Worm (Caenorhabditis elegans) whole organism, L3 larva: ENCODE data around the gene R06B10.7.
A peak's percentile ranks its signal among the peaks of the same experiment; 100 is the strongest.

Experiments
- R02D3.7 ChIP-seq: fragments of 150-350 bp; optimal IDR thresholded peaks from 2 replicates; lab custom pipeline; 2014; ENCODE audit warnings: missing biosample characterization, missing genetic modification characterization
- ZK546.5 ChIP-seq: sonication (generic microtip); optimal IDR thresholded peaks from 2 replicates; lab custom pipeline; 2017; ENCODE audit warnings: missing biosample characterization, missing genetic modification characterization
- ama-1 ChIP-seq: fragments of 150-350 bp; optimal IDR thresholded peaks from 2 replicates; lab custom pipeline; 2018
- ceh-28 ChIP-seq: fragments of 150-350 bp; optimal IDR thresholded peaks from 2 replicates; lab custom pipeline; 2014; ENCODE audit warnings: missing biosample characterization, missing genetic modification reagents, missing genetic modification characterization
- ceh-82 ChIP-seq: fragments of 150-350 bp; optimal IDR thresholded peaks from 2 replicates; lab custom pipeline; 2014; ENCODE audit warnings: missing biosample characterization, missing genetic modification characterization
- ceh-9 ChIP-seq: sonication (generic microtip); optimal IDR thresholded peaks from 2 replicates; lab custom pipeline; 2018; ENCODE audit warnings: missing biosample characterization, missing genetic modification characterization
- daf-12 ChIP-seq: fragments of 150-350 bp; optimal IDR thresholded peaks from 2 replicates; lab custom pipeline; 2014; ENCODE audit warnings: missing biosample characterization, missing genetic modification reagents, missing genetic modification characterization
- elt-1 ChIP-seq: fragments of 150-350 bp; optimal IDR thresholded peaks from 2 replicates; lab custom pipeline; 2014; ENCODE audit warnings: missing biosample characterization, missing genetic modification characterization
- elt-2 ChIP-seq: sonication (generic microtip); optimal IDR thresholded peaks from 2 replicates; lab custom pipeline; 2016; ENCODE audit warnings: missing genetic modification reagents, mild to moderate bottlenecking, missing genetic modification characterization, missing compliant biosample characterization
- elt-3 ChIP-seq, 3 experiments: fragments of 150-350 bp in 1 of 3; sonication (generic microtip) in 2 of 3; optimal IDR thresholded peaks; 2 replicates in 2 of 3; 4 replicates in 1 of 3; lab custom pipeline; 2014 to 2017; ENCODE audit warnings: missing biosample characterization in 3 of 3, missing genetic modification characterization in 3 of 3
- eor-1 ChIP-seq, 2 experiments: fragments of 150-350 bp; optimal IDR thresholded peaks; 2 replicates each; lab custom pipeline; 2014 to 2018; ENCODE audit warnings: missing biosample characterization in 2 of 2, missing genetic modification characterization in 2 of 2
- fkh-10 ChIP-seq: sonication (generic microtip); optimal IDR thresholded peaks from 2 replicates; lab custom pipeline; 2017; ENCODE audit warnings: missing biosample characterization, missing genetic modification reagents, missing genetic modification characterization
- fkh-2 ChIP-seq: fragments of 150-350 bp; optimal IDR thresholded peaks from 2 replicates; lab custom pipeline; 2014; ENCODE audit warnings: missing biosample characterization, missing genetic modification reagents, missing genetic modification characterization
- hmg-11 ChIP-seq: sonication (generic microtip); optimal IDR thresholded peaks from 2 replicates; lab custom pipeline; 2016; ENCODE audit warnings: missing genetic modification characterization, missing compliant biosample characterization
- jun-1 ChIP-seq: fragments of 150-350 bp; optimal IDR thresholded peaks from 2 replicates; lab custom pipeline; 2014; ENCODE audit warnings: missing biosample characterization, missing genetic modification reagents, missing genetic modification characterization
- lin-15B ChIP-seq: fragments of 150-350 bp; optimal IDR thresholded peaks from 2 replicates; lab custom pipeline; 2014; ENCODE audit warnings: missing biosample characterization, missing genetic modification characterization
- lin-39 ChIP-seq: fragments of 150-350 bp; optimal IDR thresholded peaks from 2 replicates; lab custom pipeline; 2018; ENCODE audit warnings: missing biosample characterization, missing genetic modification reagents, missing genetic modification characterization
- lsy-12 ChIP-seq: sonication (generic microtip); optimal IDR thresholded peaks from 2 replicates; lab custom pipeline; 2016; ENCODE audit warnings: mild to moderate bottlenecking, missing genetic modification characterization, missing compliant biosample characterization
- mdl-1 ChIP-seq: fragments of 150-350 bp; optimal IDR thresholded peaks from 2 replicates; lab custom pipeline; 2014; ENCODE audit warnings: missing biosample characterization, missing genetic modification characterization
- mml-1 ChIP-seq: fragments of 150-350 bp; sonication (generic microtip); optimal IDR thresholded peaks from 3 replicates; lab custom pipeline; 2014; ENCODE audit warnings: missing biosample characterization, missing genetic modification characterization
- nfya-1 ChIP-seq: sonication (generic microtip); optimal IDR thresholded peaks from 2 replicates; lab custom pipeline; 2017; ENCODE audit warnings: missing genetic modification characterization, mild to moderate bottlenecking, missing compliant biosample characterization, antibody characterized with exemption, moderate library complexity; ENCODE audit not compliant: insufficient read depth
- nhr-12 ChIP-seq: fragments of 150-350 bp; optimal IDR thresholded peaks from 2 replicates; lab custom pipeline; 2014; ENCODE audit warnings: missing biosample characterization, missing genetic modification characterization
- nhr-23 ChIP-seq: fragments of 150-350 bp; optimal IDR thresholded peaks from 2 replicates; lab custom pipeline; 2014; ENCODE audit warnings: missing biosample characterization, missing genetic modification reagents, missing genetic modification characterization
- nhr-237 ChIP-seq: fragments of 150-350 bp; optimal IDR thresholded peaks from 2 replicates; lab custom pipeline; 2014; ENCODE audit warnings: missing biosample characterization, missing genetic modification characterization
- nhr-43 ChIP-seq: sonication (generic microtip); optimal IDR thresholded peaks from 2 replicates; lab custom pipeline; 2016; ENCODE audit warnings: mild to moderate bottlenecking, missing genetic modification characterization, missing compliant biosample characterization; ENCODE audit not compliant: poor library complexity, severe bottlenecking
- nhr-76 ChIP-seq: fragments of 150-350 bp; sonication (generic microtip); optimal IDR thresholded peaks from 5 replicates; lab custom pipeline; 2014; ENCODE audit warnings: missing biosample characterization, missing genetic modification characterization
- nhr-77 ChIP-seq: fragments of 150-350 bp; optimal IDR thresholded peaks from 2 replicates; lab custom pipeline; 2014; ENCODE audit warnings: missing biosample characterization, missing genetic modification characterization
- pha-4 ChIP-seq: fragments of 150-350 bp; optimal IDR thresholded peaks from 2 replicates; lab custom pipeline; 2014; ENCODE audit warnings: missing biosample characterization, missing genetic modification reagents, missing genetic modification characterization
- sea-2 ChIP-seq: fragments of 150-350 bp; sonication (generic microtip); optimal IDR thresholded peaks from 4 replicates; lab custom pipeline; 2014; ENCODE audit warnings: missing biosample characterization, missing genetic modification reagents, missing genetic modification characterization
- skn-1 ChIP-seq: fragments of 150-350 bp; optimal IDR thresholded peaks from 2 replicates; lab custom pipeline; 2014; ENCODE audit warnings: missing biosample characterization, missing genetic modification characterization
- snpc-4 ChIP-seq: fragments of 150-350 bp; optimal IDR thresholded peaks from 2 replicates; lab custom pipeline; 2014; ENCODE audit warnings: missing biosample characterization, missing genetic modification characterization
- unc-39 ChIP-seq: sonication (generic microtip); optimal IDR thresholded peaks from 4 replicates; lab custom pipeline; 2017; ENCODE audit warnings: missing biosample characterization, missing genetic modification characterization
- unc-62 ChIP-seq: fragments of 150-350 bp; sonication (generic microtip); optimal IDR thresholded peaks from 4 replicates; lab custom pipeline; 2014; ENCODE audit warnings: missing biosample characterization, missing genetic modification reagents, missing genetic modification characterization

R06B10.7 gene

DNA sequence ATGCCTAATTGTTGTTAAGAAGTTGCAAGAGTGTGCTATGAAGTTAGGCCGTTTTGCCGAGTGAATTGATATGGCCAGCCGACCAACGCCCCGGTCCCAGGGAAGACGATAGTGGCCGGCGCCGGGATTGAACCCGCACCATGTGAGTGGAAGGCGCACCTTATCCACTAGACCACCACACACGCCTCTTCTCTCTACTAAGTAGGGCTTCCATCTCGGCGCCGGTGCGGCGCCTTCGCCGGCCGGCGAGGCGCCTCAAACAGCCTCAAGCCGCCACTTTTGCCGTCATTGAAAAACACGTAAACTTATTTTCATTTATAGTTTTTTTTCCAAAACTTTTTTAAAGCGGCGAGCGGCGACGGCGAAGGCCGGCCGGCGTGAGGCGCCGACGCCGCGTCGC, 22.3 kb downstream of the R06B10.7 start:
- no peak for TF ChIP-seq snpc-4 (tag; lab: Kevin White, UChicago)
- TF ChIP-seq skn-1 (tag; lab: Kevin White, UChicago): no peak
- TF ChIP-seq R02D3.7 (tag; lab: Kevin White, UChicago): no peak
- TF ChIP-seq ceh-28 (tag; lab: Kevin White, UChicago): no peak
- TF ChIP-seq nhr-237 (tag; lab: Kevin White, UChicago): no peak
- TF ChIP-seq, all 47 proteins: peak for 0

DNA sequence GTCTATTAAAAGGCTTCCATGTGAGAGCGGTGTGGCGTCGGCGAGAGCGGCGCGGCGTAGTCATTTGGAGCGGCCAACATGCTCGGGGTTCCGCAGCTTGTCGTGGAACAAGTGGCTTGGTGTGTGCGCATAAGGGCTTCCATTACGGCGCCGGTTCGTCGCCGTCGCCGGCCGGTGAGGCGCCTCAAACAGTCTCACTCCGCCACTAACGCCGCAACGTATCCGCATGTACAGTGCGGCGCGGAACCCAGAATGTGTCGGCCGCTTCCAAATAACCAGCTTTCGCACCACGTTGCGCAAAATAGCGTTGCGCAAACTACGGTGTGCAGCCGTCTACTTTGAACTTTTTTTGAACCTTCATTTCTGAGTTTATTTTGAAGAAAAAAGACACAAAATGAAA, 30.3 kb downstream of the R06B10.7 start:
- TF ChIP-seq fkh-2 (tag; lab: Kevin White, UChicago) (no peak), sea-2 (no peak), elt-1 (tag; lab: Kevin White, UChicago) (no peak), lin-39 (tag; lab: Kevin White, UChicago) (no peak), elt-2 (tag; lab: Kevin White, UChicago) (no peak), nfya-1 (tag; lab: Kevin White, UChicago) (no peak)

DNA sequence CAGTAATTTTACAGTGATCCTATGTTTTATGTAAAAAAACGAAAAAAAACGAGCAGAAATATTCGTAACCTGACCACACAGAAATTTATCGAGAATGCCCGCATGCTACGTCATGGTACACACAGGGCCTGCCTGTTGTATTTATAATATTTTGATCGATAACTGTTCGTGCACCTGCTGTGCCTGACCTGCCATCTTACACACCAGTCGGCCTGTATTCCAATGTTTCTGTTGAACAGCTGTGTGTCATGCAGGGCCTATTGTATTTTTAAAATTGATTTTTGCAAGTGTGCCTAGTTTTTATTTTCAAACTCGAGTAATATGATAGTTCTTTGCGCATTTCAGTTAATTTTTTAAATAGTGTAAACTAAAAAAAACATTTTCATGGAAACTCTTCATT, 34.9 kb downstream of the R06B10.7 start:
- TF ChIP-seq sea-2 (no peak), eor-1 (tag; optimal IDR thresholded peaks at IDR 0.05; lab: Kevin White, UChicago) (no peak), jun-1 (tag; lab: Kevin White, UChicago) (no peak), pha-4 (tag; lab: Kevin White, UChicago) (no peak), mdl-1 (tag; lab: Kevin White, UChicago) (no peak), mml-1 (tag; lab: Kevin White, UChicago) (no peak), nhr-43 (tag; lab: Kevin White, UChicago) (no peak), skn-1 (tag; lab: Kevin White, UChicago) (no peak), ZK546.5 (tag; lab: Kevin White, UChicago) (no peak), ceh-82 (tag; lab: Kevin White, UChicago) (no peak), elt-1 (tag; lab: Kevin White, UChicago) (no peak), nhr-12 (tag; lab: Kevin White, UChicago) (no peak), unc-62 (GFP tag; lab: Kevin White, UChicago) (no peak), elt-3 (tag; optimal IDR thresholded peaks at IDR 0.05; lab: Kevin White, UChicago) (no peak), nhr-23 (tag; lab: Kevin White, UChicago) (no peak), nhr-76 (tag; lab: Kevin White, UChicago) (no peak), unc-39 (tag; lab: Kevin White, UChicago) (no peak), fkh-10 (GFP tag; lab: Kevin White, UChicago) (no peak), ceh-9 (tag; lab: Kevin White, UChicago) (no peak)
- TF ChIP-seq, all 47 proteins: peak for 0

DNA sequence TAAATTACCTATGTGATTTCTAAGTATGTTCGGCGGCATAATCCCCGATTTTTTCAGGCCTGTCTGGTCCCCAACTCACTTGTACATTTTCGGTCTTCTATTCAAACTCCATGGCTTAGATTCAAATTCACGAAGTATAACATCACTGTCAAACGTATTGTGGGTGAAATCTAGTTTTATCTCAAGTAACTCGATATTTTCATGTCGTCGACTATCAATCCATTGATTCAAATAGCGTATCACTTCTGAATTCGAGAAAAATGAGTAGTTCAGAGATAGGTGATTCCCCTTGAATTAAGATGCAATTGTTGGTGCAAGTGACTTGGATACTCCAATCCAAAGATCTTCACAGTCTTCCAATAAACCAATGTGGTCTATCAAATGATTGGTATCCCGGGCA, 36.6 kb downstream of the R06B10.7 start:
- no peak for TF ChIP-seq ama-1 (lab: Kevin White, UChicago)
- TF ChIP-seq nhr-77 (tag; lab: Kevin White, UChicago): no peak
- TF ChIP-seq elt-3 (tag; optimal IDR thresholded peaks at IDR 0.05; lab: Kevin White, UChicago): no peak
- no peak for TF ChIP-seq daf-12 (tag; lab: Kevin White, UChicago)
- TF ChIP-seq hmg-11 (tag; lab: Kevin White, UChicago): no peak
- TF ChIP-seq lin-15B (tag; lab: Kevin White, UChicago): no peak
- TF ChIP-seq lsy-12 (tag; lab: Kevin White, UChicago): no peak
- TF ChIP-seq ceh-82 (tag; lab: Kevin White, UChicago): no peak
- TF ChIP-seq unc-39 (tag; lab: Kevin White, UChicago): no peak
- TF ChIP-seq snpc-4 (tag; lab: Kevin White, UChicago): no peak
- no peak for TF ChIP-seq sea-2
- no peak for TF ChIP-seq pha-4 (tag; lab: Kevin White, UChicago)
- no peak for TF ChIP-seq nhr-23 (tag; lab: Kevin White, UChicago)

DNA sequence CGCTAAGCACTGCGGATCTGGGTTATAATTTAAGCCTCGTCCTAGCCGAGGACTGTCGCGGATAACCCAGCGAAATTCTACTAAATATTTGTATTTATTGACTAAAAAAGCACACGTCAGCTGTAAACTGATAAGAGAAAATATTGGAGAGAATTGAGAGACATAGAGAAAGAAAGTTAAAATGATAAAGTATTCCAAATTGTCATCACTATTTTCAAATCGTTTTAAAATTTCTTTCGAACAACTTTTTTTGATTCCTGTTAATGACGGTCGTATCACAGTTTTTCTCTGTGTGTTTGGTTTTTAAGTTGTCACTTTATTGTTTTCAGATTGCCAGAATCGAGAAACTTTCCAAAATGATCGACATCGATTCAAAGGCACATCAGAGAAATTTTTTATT, 39.2 kb downstream of the R06B10.7 start, which contains the start of gene fbxa-51:
fbxa-51 (plus strand) TSS at position 322 of the 400 bp plus-strand sequence.
- TF ChIP-seq elt-2 (tag; lab: Kevin White, UChicago) (peak; percentile 58), snpc-4 (tag; lab: Kevin White, UChicago) (no peak)
- TF ChIP-seq, all 47 proteins: peak for 1
